Fruit fly (Drosophila melanogaster) whole organism, wandering third instar larva: Measurements from ENCODE around the gene CG42780.

Experiments used
- Abd-B ChIP-seq: fragments of >200 bp; optimal IDR thresholded peaks from 2 replicates; lab custom pipeline; 2017; ENCODE audit warnings: missing biosample characterization, missing genetic modification characterization
- CG32264 ChIP-seq: fragments of 200-800 bp; sonication (Bioruptor generic); optimal IDR thresholded peaks from 2 replicates; lab custom pipeline; 2016; ENCODE audit warnings: missing biosample characterization, missing genetic modification characterization
- CG9705 ChIP-seq: fragments of 200-800 bp; sonication (Bioruptor generic); optimal IDR thresholded peaks from 2 replicates; lab custom pipeline; 2018; ENCODE audit warnings: missing biosample characterization, mild to moderate bottlenecking, missing genetic modification characterization
- CrebA ChIP-seq: fragments of 200-800 bp; sonication (Bioruptor generic); optimal IDR thresholded peaks from 2 replicates; lab custom pipeline; 2016; ENCODE audit warnings: missing biosample characterization, mild to moderate bottlenecking, missing genetic modification characterization, borderline replicate concordance
- Dfd ChIP-seq: fragments of >200 bp; optimal IDR thresholded peaks from 2 replicates; lab custom pipeline; 2017; ENCODE audit warnings: missing biosample characterization, missing genetic modification characterization
- Dif ChIP-seq: fragments of 200-275, 200-300 bp; sonication (Bioruptor generic); optimal IDR thresholded peaks from 2 replicates; lab custom pipeline; 2018; ENCODE audit warnings: missing biosample characterization, missing genetic modification characterization; ENCODE audit not compliant: partially characterized antibody
- HLH106 ChIP-seq: fragments of 200-800 bp; optimal IDR thresholded peaks from 3 replicates; lab custom pipeline; 2019; ENCODE audit warnings: missing biosample characterization, mild to moderate bottlenecking, missing genetic modification characterization, moderate library complexity
- Hnf4 ChIP-seq: fragments of 200-800 bp; sonication (Bioruptor generic); optimal IDR thresholded peaks from 2 replicates; lab custom pipeline; 2016; ENCODE audit warnings: missing biosample characterization, mild to moderate bottlenecking, missing genetic modification characterization
- Hr78 ChIP-seq: fragments of >200 bp; optimal IDR thresholded peaks from 2 replicates; lab custom pipeline; 2017; ENCODE audit warnings: missing biosample characterization, missing genetic modification characterization
- Jra ChIP-seq: sonication (Bioruptor generic); optimal IDR thresholded peaks from 2 replicates; lab custom pipeline; 2016; ENCODE audit warnings: missing biosample characterization, missing genetic modification characterization
- Mio ChIP-seq: sonication (Bioruptor generic); optimal IDR thresholded peaks from 2 replicates; lab custom pipeline; 2016; ENCODE audit warnings: missing biosample characterization, missing genetic modification characterization
- N ChIP-seq: fragments of >200 bp; optimal IDR thresholded peaks from 2 replicates; lab custom pipeline; 2018; ENCODE audit warnings: missing biosample characterization, missing external identifiers, missing genetic modification characterization
- Vsx2 ChIP-seq: fragments of 200-300, 225-300 bp; sonication (Bioruptor generic); optimal IDR thresholded peaks from 2 replicates; lab custom pipeline; 2018; ENCODE audit warnings: missing biosample characterization, missing genetic modification characterization; ENCODE audit not compliant: partially characterized antibody
- dl ChIP-seq, 2 experiments: fragments of 175-275, 200-275 bp in 1 of 2; fragments of 200-275 bp in 1 of 2; sonication (Bioruptor generic); optimal IDR thresholded peaks; lab custom pipeline; 2018; ENCODE audit warnings: mild to moderate bottlenecking in 2 of 2, missing biosample characterization in 2 of 2, missing genetic modification characterization in 2 of 2, moderate library complexity in 2 of 2; ENCODE audit not compliant: partially characterized antibody in 2 of 2, insufficient read depth in 1 of 2
- h ChIP-seq: fragments of 200-800 bp; sonication (Bioruptor generic); optimal IDR thresholded peaks from 3 replicates; lab custom pipeline; 2016; ENCODE audit warnings: missing biosample characterization, mild to moderate bottlenecking, missing genetic modification characterization
- jim ChIP-seq: fragments of 175-275, 200-325 bp; sonication (Bioruptor generic); optimal IDR thresholded peaks from 2 replicates; lab custom pipeline; 2016; ENCODE audit warnings: missing biosample characterization, mild to moderate bottlenecking, missing genetic modification characterization
- lola ChIP-seq: fragments of >200 bp; optimal IDR thresholded peaks from 2 replicates; lab custom pipeline; 2017; ENCODE audit warnings: missing biosample characterization, missing genetic modification characterization
- psq ChIP-seq: fragments of 200-800 bp; sonication (Bioruptor generic); optimal IDR thresholded peaks from 3 replicates; lab custom pipeline; 2017; ENCODE audit warnings: missing biosample characterization, mild to moderate bottlenecking, missing genetic modification characterization, moderate library complexity
- sage ChIP-seq: fragments of 200-800 bp; sonication (Bioruptor generic); optimal IDR thresholded peaks from 2 replicates; lab custom pipeline; 2016; ENCODE audit warnings: missing biosample characterization, mild to moderate bottlenecking, missing genetic modification characterization
- tai ChIP-seq: sonication (Bioruptor generic); optimal IDR thresholded peaks from 2 replicates; lab custom pipeline; 2016; ENCODE audit warnings: missing biosample characterization, missing genetic modification characterization
- usp ChIP-seq: fragments of >200 bp; optimal IDR thresholded peaks from 2 replicates; lab custom pipeline; 2017; ENCODE audit warnings: missing biosample characterization, missing genetic modification characterization

CG42780 gene

DNA sequence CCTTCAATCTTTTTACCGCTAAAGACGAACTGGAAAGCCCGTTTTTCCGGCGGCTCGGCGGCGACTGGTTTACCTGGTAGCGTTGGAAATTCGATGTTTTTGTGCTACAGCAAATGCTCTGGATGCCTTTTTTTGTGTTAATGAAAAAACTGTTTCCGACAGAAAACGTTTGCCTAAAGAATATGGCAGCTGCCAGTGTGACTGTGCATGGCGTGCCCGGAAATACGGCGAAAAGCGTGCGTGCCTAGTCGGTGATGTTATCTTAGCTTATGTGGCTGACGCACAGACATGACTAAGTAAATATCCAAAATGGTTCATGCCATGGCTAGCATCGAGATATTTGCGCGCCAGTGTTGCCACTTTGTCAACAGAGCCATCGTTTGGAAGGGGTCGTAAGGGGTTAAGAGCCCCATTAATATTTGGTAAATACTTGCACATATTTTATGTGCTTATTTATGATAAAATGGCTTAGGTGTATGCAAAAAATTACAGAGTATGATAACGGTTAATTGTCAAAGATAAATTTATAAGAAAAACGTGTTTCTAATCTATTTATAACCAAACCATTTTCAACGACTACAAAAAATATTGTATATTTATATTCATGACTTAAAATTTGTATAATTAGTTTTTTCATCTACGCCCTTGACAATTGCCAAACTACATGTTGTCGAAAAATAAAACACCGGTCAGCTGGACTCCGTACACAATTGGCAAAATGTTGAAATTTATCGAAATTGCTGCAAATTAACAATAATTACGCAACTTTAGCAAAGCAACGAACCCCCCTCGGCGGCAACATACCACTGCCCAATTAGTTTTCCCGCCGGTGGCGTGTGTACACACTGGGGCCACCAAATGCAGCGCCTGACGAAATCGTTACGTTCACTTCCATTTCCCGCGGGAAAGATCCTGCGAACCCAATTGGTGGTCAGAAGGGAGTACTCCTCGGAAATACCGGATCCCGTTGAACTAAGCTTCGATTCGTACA lies 45.7 kb downstream of the CG42780 start, which contains the start of gene CG2059 (continued):
- TF ChIP-seq CG32264 (GFP tag; lab: Kevin White, UChicago) (no peak), jim (peak; percentile 23)

dm6 chrX:7285410-7285809 lies 46.6 kb downstream of the CG42780 start:
- peak; percentile 65 for TF ChIP-seq Dif
- TF ChIP-seq Vsx2 = no peak
- peak in 1 of 2 experiments; percentile 52 for TF ChIP-seq dl (GFP tag; optimal IDR thresholded peaks at IDR 0.05; lab: Kevin White, UChicago; ENCODE audit: insufficient read depth in 1 of 2, partially characterized antibody in 2 of 2)
- TF ChIP-seq usp = no peak
- peak; percentile 61 for TF ChIP-seq N

DNA sequence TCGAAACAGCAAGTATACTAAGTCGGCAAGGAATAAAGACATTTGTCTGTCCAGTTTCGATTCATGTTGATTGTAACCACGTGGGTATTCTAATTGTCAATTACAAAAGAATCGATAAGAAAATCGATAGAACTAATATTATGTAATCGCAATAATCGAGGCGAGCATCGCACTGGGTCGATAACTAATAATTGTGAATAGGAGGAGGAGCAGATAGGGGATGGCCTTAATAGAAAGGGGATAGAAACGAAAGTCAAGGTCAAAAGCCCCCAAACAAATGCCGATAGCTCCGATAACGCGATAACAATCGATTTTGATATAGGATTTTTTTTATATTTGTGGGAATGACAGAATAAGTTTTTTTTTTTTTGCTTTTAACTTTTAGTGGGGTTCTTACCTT lies 47.0 kb downstream of the CG42780 start:
- TF ChIP-seq tai (GFP tag; lab: Kevin White, UChicago) = no peak
- no peak for TF ChIP-seq CG32264 (GFP tag; lab: Kevin White, UChicago)
- TF ChIP-seq sage (GFP tag; lab: Kevin White, UChicago) = no peak
- no peak for TF ChIP-seq Hr78 (GFP tag; lab: Kevin White, UChicago)
- no peak for TF ChIP-seq Abd-B (GFP tag; lab: Kevin White, UChicago)
- TF ChIP-seq HLH106 (tag; lab: Kevin White, UChicago) = no peak
- no peak for TF ChIP-seq jim
- TF ChIP-seq Hnf4 (GFP tag; lab: Kevin White, UChicago) = no peak
- no peak for TF ChIP-seq dl (GFP tag; optimal IDR thresholded peaks at IDR 0.05; lab: Kevin White, UChicago; ENCODE audit: insufficient read depth in 1 of 2, partially characterized antibody in 2 of 2)
- TF ChIP-seq h (GFP tag; lab: Kevin White, UChicago) = no peak
- TF ChIP-seq CG9705 (GFP tag; lab: Kevin White, UChicago) = no peak
- TF ChIP-seq N = no peak
- TF ChIP-seq usp = no peak
- TF ChIP-seq Mio (GFP tag; lab: Kevin White, UChicago) = no peak
- TF ChIP-seq Jra (GFP tag; lab: Kevin White, UChicago) = no peak
- TF ChIP-seq CrebA (GFP tag; lab: Kevin White, UChicago) = no peak
- no peak for TF ChIP-seq Dfd (GFP tag; lab: Kevin White, UChicago)
- TF ChIP-seq lola (GFP tag; lab: Kevin White, UChicago) = no peak
- TF ChIP-seq psq (GFP tag; lab: Kevin White, UChicago) = no peak
